Worm (Caenorhabditis elegans) whole organism, L4/young adult: ENCODE results near the gene glb-16.

Experiments
- dao-5 ChIP-seq: sonication (generic microtip); optimal IDR thresholded peaks from 2 replicates; lab custom pipeline; 2016; ENCODE audit warnings: missing genotype, missing genetic modification characterization, moderate library complexity, missing compliant biosample characterization
- him-1 ChIP-seq: sonication (generic microtip); optimal IDR thresholded peaks from 2 replicates; lab custom pipeline; 2016; ENCODE audit warnings: missing genotype, missing genetic modification reagents, missing genetic modification characterization, missing compliant biosample characterization

DNA sequence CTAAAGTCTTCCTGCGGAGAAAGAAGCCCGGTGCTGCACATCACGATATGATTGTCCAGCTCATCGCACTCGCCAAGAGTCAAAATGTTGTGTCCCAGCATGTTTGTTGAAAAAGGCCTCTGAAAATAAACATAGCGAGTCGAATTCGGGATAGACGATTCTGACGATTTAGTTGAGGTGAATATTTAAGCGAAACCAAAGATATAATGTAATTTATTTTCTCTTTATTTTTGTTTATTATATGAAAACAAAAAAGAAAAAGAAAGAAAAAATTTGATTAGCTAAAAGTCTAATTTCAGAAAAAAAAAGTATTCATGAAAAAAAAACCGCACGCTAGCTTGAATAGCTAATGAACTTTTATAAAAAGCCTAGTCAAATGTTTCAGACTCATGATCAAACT is 7.3 kb downstream of the glb-16 start, which contains the start of gene ceh-14:
- TF ChIP-seq dao-5 (tag; lab: Kevin White, UChicago): no peak
- no peak for TF ChIP-seq him-1 (tag; lab: Kevin White, UChicago)
